Fruit fly (Drosophila melanogaster): ENCODE data around the gene CG13082.

Gene CG13082

DNA sequence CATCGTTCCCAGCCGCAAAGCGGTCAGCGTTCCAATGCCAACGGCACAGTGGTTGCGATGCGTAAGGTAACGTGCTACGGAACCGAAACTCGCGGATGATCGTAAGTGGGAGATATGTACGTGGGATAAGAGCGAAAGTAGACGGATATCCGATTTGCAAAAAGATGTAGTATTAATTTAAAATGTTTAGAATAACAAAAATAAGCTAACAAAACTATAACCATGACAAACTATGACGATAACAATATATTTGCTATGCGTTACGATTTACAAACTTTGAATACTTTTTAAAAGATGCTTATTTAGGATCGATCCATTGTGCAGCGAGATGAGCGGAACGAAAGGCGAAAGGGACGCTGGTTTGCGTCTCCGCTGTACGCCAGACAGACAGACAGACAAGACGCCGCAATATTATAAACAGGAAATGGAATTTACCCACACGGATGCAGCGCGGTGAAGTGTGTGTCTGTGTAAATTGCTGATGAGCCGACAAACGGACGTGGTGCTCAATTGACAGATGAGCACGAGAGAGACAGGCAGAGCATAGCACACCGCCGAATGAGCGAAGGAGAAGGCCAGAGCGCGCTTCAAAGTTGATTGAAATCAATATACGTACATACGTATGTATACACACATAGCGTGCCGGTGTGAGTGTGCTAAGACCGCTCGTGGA lies 37.5 kb downstream of the CG13082 start (continued):
- no peak for TF ChIP-seq sc (optimal IDR thresholded peaks at IDR 0.05)
- peak; percentile 91 for TF ChIP-seq sc (GFP tag; optimal IDR thresholded peaks at IDR 0.05)
- TF ChIP-seq CG3847 (GFP tag; IDR thresholded peaks at IDR 0.05) = peak; percentile 95
- TF ChIP-seq grn (GFP tag; optimal IDR thresholded peaks at IDR 0.05) = peak; percentile 78
- TF ChIP-seq CG17912 (GFP tag; optimal IDR thresholded peaks at IDR 0.05) = peak; percentile 62
- TF ChIP-seq HLH3B (GFP tag; IDR thresholded peaks at IDR 0.05) = peak; percentile 92
- peak; percentile 63 for TF ChIP-seq lbe (GFP tag; optimal IDR thresholded peaks at IDR 0.05)
- peak; percentile 32; the same call in 1 of the 2 replicates for TF ChIP-seq bbx (GFP tag; IDR thresholded peaks at IDR 0.05; ENCODE audit: partially characterized antibody)
- peak; percentile 63 for TF ChIP-seq CG43689 (GFP tag; IDR thresholded peaks at IDR 0.05)
- peak; percentile 35 for TF ChIP-seq MTF-1 (GFP tag; optimal IDR thresholded peaks at IDR 0.05; ENCODE audit: borderline replicate concordance)
- peak; percentile 93 for TF ChIP-seq CG8089 (GFP tag; optimal IDR thresholded peaks at IDR 0.05)
- TF ChIP-seq CG15269 (tag; optimal IDR thresholded peaks at IDR 0.05) = peak; percentile 97
- TF ChIP-seq crp (GFP tag; optimal IDR thresholded peaks at IDR 0.05) = peak in 1 of 2 experiments; percentile 69
- TF ChIP-seq CG8478 (optimal IDR thresholded peaks at IDR 0.05) = peak; percentile 63
- peak; percentile 94 for TF ChIP-seq jigr1 (GFP tag; IDR thresholded peaks at IDR 0.05)
- TF ChIP-seq CG9876 (GFP tag; optimal IDR thresholded peaks at IDR 0.05) = peak; percentile 95
- TF ChIP-seq ewg (GFP tag; optimal IDR thresholded peaks at IDR 0.05) = peak; percentile 66
- peak; percentile 94 for TF ChIP-seq caup (GFP tag; optimal IDR thresholded peaks at IDR 0.05; ENCODE audit: severe bottlenecking)
- TF ChIP-seq CG16863 (GFP tag; optimal IDR thresholded peaks at IDR 0.05) = peak; percentile 95
- TF ChIP-seq Vsx1 (GFP tag; optimal IDR thresholded peaks at IDR 0.05) = peak; percentile 87
- peak; percentile 81 for TF ChIP-seq CG6254 (GFP tag; optimal IDR thresholded peaks at IDR 0.05)
- TF ChIP-seq CG12942 (GFP tag; optimal IDR thresholded peaks at IDR 0.05) = peak; percentile 97
- TF ChIP-seq sr (GFP tag; IDR thresholded peaks at IDR 0.05) = 0 out of 3 replicates have a peak, but pooled peaks have one; percentile 44
- TF ChIP-seq ci (GFP tag; IDR thresholded peaks at IDR 0.05) = peak; percentile 83
- peak; percentile 94 for TF ChIP-seq CG17568 (GFP tag; optimal IDR thresholded peaks at IDR 0.05)
- no peak for TF ChIP-seq Hr39 (optimal IDR thresholded peaks at IDR 0.05)
- TF ChIP-seq CG34224 (GFP tag; IDR thresholded peaks at IDR 0.05; ENCODE audit: partially characterized antibody) = no peak; the same call in 1 of the 3 replicates
- TF ChIP-seq CG6813 (GFP tag; optimal IDR thresholded peaks at IDR 0.05) = peak; percentile 86
- TF ChIP-seq CG12104 (GFP tag; optimal IDR thresholded peaks at IDR 0.05) = peak; percentile 96
- TF ChIP-seq salm (tag; optimal IDR thresholded peaks at IDR 0.05) = peak; percentile 79
- TF ChIP-seq zfh2 (GFP tag; optimal IDR thresholded peaks at IDR 0.05) = peak; percentile 97
- peak; percentile 50 for TF ChIP-seq Tbp (GFP tag; optimal IDR thresholded peaks at IDR 0.05)
- peak; percentile 96 for TF ChIP-seq bab2 (GFP tag; optimal IDR thresholded peaks at IDR 0.05)
- no peak for TF ChIP-seq h (optimal IDR thresholded peaks at IDR 0.05)
- TF ChIP-seq CG7928 (GFP tag; optimal IDR thresholded peaks at IDR 0.05) = peak; percentile 74
- peak; percentile 98 for TF ChIP-seq chn (GFP tag; optimal IDR thresholded peaks at IDR 0.05)
- peak; percentile 80 for TF ChIP-seq nerfin-1 (tag; optimal IDR thresholded peaks at IDR 0.05)
- peak; percentile 84 for TF ChIP-seq CG14965 (GFP tag; optimal IDR thresholded peaks at IDR 0.05; ENCODE audit: borderline replicate concordance)
- TF ChIP-seq Ravus (GFP tag; IDR thresholded peaks at IDR 0.05) = peak; percentile 87
- peak; percentile 67 for TF ChIP-seq exex (tag; optimal IDR thresholded peaks at IDR 0.05)
- peak; percentile 91 for TF ChIP-seq nau (GFP tag; optimal IDR thresholded peaks at IDR 0.05)
- peak; percentile 35 for TF ChIP-seq gfzf (GFP tag; optimal IDR thresholded peaks at IDR 0.05)
- TF ChIP-seq shn (GFP tag; optimal IDR thresholded peaks at IDR 0.05) = peak; percentile 97
- peak; percentile 74 for TF ChIP-seq CG7987 (GFP tag; optimal IDR thresholded peaks at IDR 0.05)
- TF ChIP-seq CG11695 (GFP tag; IDR thresholded peaks at IDR 0.05) = peak; percentile 94
- TF ChIP-seq ato (GFP tag; IDR thresholded peaks at IDR 0.05; ENCODE audit: partially characterized antibody) = no peak
- TF ChIP-seq ham (GFP tag; IDR thresholded peaks at IDR 0.05) = peak; percentile 77
- TF ChIP-seq pzg (GFP tag; optimal IDR thresholded peaks at IDR 0.05) = peak; percentile 17
- peak; percentile 67 for TF ChIP-seq Dip2 (GFP tag; IDR thresholded peaks at IDR 0.05)
- peak; percentile 78 for TF ChIP-seq Doc2 (GFP tag; IDR thresholded peaks at IDR 0.05)
